Worm (Caenorhabditis elegans) whole organism, midembryonic: ENCODE measurements around the gene F42A8.1.

ENCODE experiments used
- T22C8.4 ChIP-seq: fragments of 200-800 bp; sonication (Bioruptor generic); IDR thresholded peaks from 2 replicates; pipeline ENCODE4 v1.3.6; 2022; ENCODE audit warnings: missing genetic modification characterization, missing compliant biosample characterization
- cog-1 ChIP-seq: sonication (generic microtip); optimal IDR thresholded peaks from 2 replicates; lab custom pipeline; 2016; ENCODE audit warnings: missing genetic modification characterization, missing compliant biosample characterization
- flt-1 ChIP-seq: fragments of 200-800 bp; sonication (Bioruptor generic); IDR thresholded peaks from 2 replicates; pipeline ENCODE4 v1.3.6; 2022; ENCODE audit warnings: missing genetic modification characterization, missing compliant biosample characterization
- klf-2 ChIP-seq: fragments of 200-800 bp; sonication (Bioruptor generic); conservative IDR thresholded peaks from 2 replicates; pipeline ENCODE4 v1.3.6; 2022; ENCODE audit warnings: missing genetic modification reagents, missing genetic modification characterization, missing compliant biosample characterization
- med-1 ChIP-seq: sonication (generic microtip); optimal IDR thresholded peaks from 2 replicates; lab custom pipeline; 2017; ENCODE audit warnings: missing genetic modification characterization, mild to moderate bottlenecking, missing compliant biosample characterization, antibody characterized with exemption, missing genetic modification reagents; ENCODE audit not compliant: insufficient read depth
- ref-1 ChIP-seq: fragments of 200-800 bp; sonication (Bioruptor generic); conservative IDR thresholded peaks from 2 replicates; pipeline ENCODE4 v1.3.6; 2022; ENCODE audit warnings: missing genetic modification reagents, missing genetic modification characterization, missing compliant biosample characterization
- tab-1 ChIP-seq: fragments of 200-800 bp; sonication (Bioruptor generic); IDR thresholded peaks from 2 replicates; pipeline ENCODE4 v1.3.6; 2022; ENCODE audit warnings: missing genetic modification characterization, missing compliant biosample characterization
- ztf-23 ChIP-seq: fragments of 200-800 bp; sonication (Bioruptor generic); IDR thresholded peaks from 2 replicates; pipeline ENCODE4 v1.3.6; 2022; ENCODE audit warnings: missing genetic modification reagents, missing genetic modification characterization, missing compliant biosample characterization
- ztf-29 ChIP-seq: fragments of 200-800 bp; sonication (Bioruptor generic); IDR thresholded peaks from 2 replicates; pipeline ENCODE4 v1.3.6; 2022; ENCODE audit warnings: missing genetic modification reagents, missing genetic modification characterization, missing compliant biosample characterization

The F42A8.1 gene

DNA sequence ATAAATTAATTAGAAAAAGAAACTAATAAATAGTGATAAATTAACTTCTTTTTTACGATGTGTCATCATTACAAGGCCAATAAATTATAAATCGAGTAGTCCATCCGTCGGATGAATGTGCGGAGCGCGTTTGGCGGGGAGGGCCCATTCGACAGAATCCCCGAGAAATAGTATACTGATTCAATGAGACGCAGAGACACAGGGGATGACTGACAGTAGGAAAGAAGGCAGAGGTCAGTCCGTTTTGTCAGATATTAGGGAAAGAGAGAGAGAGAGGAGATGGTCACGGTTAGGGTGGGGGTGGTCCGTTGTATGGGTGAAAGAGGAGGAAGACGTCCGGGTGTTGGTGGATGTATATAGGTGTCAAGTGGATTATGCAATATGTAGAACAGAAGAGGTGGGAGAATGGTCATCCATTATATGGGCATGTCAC lies 37.8 kb downstream of the F42A8.1 start:
- TF ChIP-seq klf-2 (GFP tag; lab: Robert Waterston, UW) = no peak
- TF ChIP-seq cog-1 (tag; lab: Kevin White, UChicago) = peak; percentile 59
- no peak for TF ChIP-seq ztf-23 (GFP tag; lab: Robert Waterston, UW)
- no peak for TF ChIP-seq ztf-29 (GFP tag; lab: Robert Waterston, UW)
- TF ChIP-seq ref-1 (GFP tag; lab: Robert Waterston, UW) = no peak
- peak; percentile 59; the same call in 1 of the 2 replicates for TF ChIP-seq tab-1
- TF ChIP-seq flt-1 = 0 out of 2 replicates have a peak, but pooled peaks have one; percentile 62
- no peak for TF ChIP-seq T22C8.4
- TF ChIP-seq med-1 (GFP tag; lab: Kevin White, UChicago) = no peak

DNA sequence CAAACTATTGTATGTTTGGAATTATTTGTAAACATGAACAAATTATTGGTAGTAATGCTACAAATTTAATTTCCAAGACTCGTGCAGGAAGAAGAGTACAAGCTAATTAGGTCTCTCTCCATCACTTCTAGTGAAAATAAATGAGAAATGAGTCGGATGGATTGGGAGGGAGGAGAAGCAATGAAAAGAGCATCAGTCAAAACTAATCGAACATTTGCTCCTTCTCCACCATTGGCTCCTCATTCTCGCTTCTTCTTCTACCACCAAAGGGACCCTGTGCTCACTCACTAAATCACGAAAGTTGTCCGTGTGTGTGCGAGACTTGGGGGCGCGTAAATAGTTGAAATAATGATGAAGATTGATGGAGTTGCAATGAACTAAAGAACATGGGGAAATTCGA lies 39.6 kb downstream of the F42A8.1 start:
- TF ChIP-seq med-1 (GFP tag; lab: Kevin White, UChicago) (no peak), flt-1 (no peak), ztf-29 (GFP tag; lab: Robert Waterston, UW) (no peak), cog-1 (tag; lab: Kevin White, UChicago) (no peak), tab-1 (no peak), T22C8.4 (no peak), ref-1 (GFP tag; lab: Robert Waterston, UW) (no peak), ztf-23 (GFP tag; lab: Robert Waterston, UW) (no peak), klf-2 (GFP tag; lab: Robert Waterston, UW) (no peak)

DNA sequence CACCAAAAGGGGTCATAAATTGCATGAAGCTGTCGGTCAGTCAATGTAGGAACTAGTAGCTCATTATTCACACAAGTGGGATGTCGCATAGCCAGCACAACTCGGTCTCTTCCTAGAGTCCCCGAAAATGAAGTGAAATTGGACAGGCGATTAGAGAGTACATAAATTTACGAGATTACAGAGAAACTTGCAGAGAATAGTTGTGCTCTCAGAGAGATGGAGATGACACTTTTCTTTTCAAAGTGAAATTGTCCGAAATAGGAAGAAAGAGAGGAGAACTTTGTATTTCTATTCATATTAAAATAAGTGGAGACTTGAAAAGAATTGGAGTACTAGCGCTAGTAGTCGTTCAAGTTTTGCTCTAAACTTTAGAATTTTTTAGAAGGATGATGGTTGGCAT lies 40.8 kb downstream of the F42A8.1 start:
- TF ChIP-seq ztf-29 (GFP tag; lab: Robert Waterston, UW) = no peak
- TF ChIP-seq klf-2 (GFP tag; lab: Robert Waterston, UW) = no peak
- no peak for TF ChIP-seq ztf-23 (GFP tag; lab: Robert Waterston, UW)
- TF ChIP-seq med-1 (GFP tag; lab: Kevin White, UChicago) = no peak
- no peak for TF ChIP-seq T22C8.4
- no peak for TF ChIP-seq flt-1
- no peak for TF ChIP-seq ref-1 (GFP tag; lab: Robert Waterston, UW)
- no peak for TF ChIP-seq tab-1
- TF ChIP-seq cog-1 (tag; lab: Kevin White, UChicago) = no peak

DNA sequence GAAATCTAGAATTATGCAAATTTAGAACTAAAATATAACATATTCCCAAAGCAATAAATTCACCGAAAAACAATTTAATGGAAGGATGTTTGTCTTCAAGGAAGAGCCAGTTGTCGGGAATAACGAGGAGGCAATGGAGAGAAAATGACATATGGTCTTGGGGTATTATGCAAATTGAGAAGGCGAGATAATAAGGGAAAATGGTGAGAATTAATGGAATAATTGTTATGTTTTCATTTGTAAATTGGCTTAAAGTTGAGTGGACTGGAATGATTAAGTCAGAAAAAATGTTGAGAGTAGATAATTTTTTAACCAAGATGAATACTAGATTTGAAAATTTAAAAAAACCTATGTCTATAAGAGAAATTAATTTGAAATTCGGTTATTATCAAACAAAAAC lies 41.5 kb downstream of the F42A8.1 start:
- TF ChIP-seq T22C8.4 (no peak), tab-1 (0 out of 2 replicates have a peak, but pooled peaks have one; percentile 26), ztf-29 (GFP tag; lab: Robert Waterston, UW) (no peak), med-1 (GFP tag; lab: Kevin White, UChicago) (no peak)

DNA sequence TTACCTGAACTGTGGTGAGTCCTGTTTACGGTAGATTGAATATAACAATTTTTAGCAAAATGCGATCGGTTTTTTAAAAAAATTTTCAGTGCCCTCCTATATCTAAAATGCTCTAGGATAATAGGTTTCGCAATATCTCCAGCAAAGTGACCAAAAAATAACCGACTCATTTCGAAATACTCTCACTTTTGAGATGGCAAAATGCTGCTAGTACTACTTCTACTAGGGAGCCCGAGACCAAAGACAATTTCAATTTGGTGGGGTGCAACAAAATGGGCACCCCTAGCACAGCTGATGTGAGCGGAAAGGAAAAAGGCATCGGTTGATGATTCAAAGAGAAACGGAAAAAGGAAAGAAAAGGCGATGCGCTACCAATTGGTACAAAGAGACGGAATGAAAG lies 42.8 kb downstream of the F42A8.1 start:
- TF ChIP-seq med-1 (GFP tag; lab: Kevin White, UChicago) (no peak), flt-1 (0 out of 2 replicates have a peak, but pooled peaks have one; percentile 52)

DNA sequence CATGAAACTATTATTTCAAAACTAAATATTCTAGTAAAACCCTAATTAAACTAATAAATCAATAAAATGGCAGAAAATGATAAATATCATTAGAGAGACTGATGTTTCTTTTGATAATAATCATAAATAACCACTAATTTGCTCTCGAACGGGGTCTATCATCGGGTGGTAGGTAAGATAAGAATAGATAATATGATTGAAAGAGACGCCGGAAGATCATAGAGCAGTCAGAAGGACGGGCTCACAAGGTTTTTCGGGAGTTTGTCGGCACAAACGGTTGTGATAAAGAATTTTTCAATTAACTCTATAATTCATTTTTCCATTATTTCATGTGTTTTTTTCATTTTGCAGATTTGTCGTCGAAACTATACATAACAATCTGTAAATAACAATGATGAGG lies 45.3 kb downstream of the F42A8.1 start:
- TF ChIP-seq klf-2 (GFP tag; lab: Robert Waterston, UW) = no peak
- TF ChIP-seq med-1 (GFP tag; lab: Kevin White, UChicago) = no peak
- no peak for TF ChIP-seq flt-1
- TF ChIP-seq ref-1 (GFP tag; lab: Robert Waterston, UW) = no peak
- TF ChIP-seq T22C8.4 = no peak
- TF ChIP-seq cog-1 (tag; lab: Kevin White, UChicago) = no peak
- no peak for TF ChIP-seq ztf-23 (GFP tag; lab: Robert Waterston, UW)
- TF ChIP-seq ztf-29 (GFP tag; lab: Robert Waterston, UW) = no peak

DNA sequence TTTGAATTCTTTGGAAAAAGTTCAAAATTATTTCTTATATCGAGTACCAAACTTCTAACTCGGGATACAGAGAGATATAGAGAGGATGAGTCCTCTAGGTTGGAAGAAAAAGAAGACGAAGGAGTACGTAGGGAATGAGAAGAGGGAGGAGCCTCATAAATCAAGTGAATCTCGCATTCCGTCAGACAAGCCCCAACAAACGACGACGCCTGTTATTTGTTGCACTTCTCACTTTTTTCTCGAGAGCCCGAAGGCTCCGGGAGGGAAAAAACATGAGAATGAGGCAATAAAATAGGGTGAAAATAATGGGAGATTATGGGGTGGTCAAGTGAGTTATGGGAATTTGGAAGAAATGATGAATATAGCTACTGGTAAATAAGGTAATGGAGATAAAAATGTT lies 46.7 kb downstream of the F42A8.1 start:
- no peak for TF ChIP-seq klf-2 (GFP tag; lab: Robert Waterston, UW)
- no peak for TF ChIP-seq cog-1 (tag; lab: Kevin White, UChicago)
- TF ChIP-seq flt-1 = no peak
- no peak for TF ChIP-seq med-1 (GFP tag; lab: Kevin White, UChicago)
- TF ChIP-seq ztf-23 (GFP tag; lab: Robert Waterston, UW) = no peak
- TF ChIP-seq ztf-29 (GFP tag; lab: Robert Waterston, UW) = no peak
- TF ChIP-seq T22C8.4 = no peak
- TF ChIP-seq ref-1 (GFP tag; lab: Robert Waterston, UW) = no peak
- TF ChIP-seq tab-1 = no peak

DNA sequence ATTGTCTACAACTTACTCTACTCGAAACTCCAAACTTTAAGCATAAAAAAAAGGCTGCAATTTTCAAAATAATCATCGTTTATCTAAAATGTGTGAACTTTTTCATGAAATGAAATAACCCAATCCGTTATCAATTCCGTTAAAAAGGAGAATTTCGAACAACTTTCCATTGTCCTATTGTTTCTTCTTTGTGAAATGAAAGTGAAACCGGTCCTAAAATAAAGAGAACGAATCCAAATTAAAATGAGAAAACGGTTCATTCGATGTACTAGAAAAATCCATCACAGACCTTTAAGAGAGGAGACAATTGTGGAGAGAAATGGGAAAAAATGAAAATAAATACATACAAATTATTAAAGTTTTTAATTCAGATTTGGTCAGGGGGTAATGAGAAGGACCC lies 50.7 kb downstream of the F42A8.1 start, which contains the start of gene C01G6.9:
C01G6.9 (minus strand) TSS at position 141 of the 400 bp plus-strand sequence.
- TF ChIP-seq tab-1 (no peak), med-1 (GFP tag; lab: Kevin White, UChicago) (no peak), ztf-29 (GFP tag; lab: Robert Waterston, UW) (no peak), cog-1 (tag; lab: Kevin White, UChicago) (no peak), flt-1 (no peak)

DNA sequence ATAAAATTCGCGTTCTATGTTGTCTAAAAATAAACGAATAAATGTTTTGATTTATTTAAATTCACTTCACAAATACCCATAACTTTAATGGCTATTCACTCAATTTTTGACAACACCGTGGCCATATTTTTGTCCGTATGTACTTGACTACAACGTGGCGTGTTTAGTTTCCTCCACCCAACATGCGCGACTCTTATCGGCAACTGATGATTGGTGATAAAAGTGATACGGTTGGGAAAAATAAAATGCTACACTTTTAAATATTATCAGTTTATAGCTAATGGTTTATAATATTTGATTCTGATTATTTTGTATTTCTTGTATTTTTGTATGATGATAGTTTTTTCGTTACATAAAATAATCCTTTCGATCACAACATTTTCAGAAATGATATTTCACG lies 54.8 kb downstream of the F42A8.1 start, which contains the start of gene acs-7:
acs-7 (plus strand) TSS at position 386 of the 400 bp plus-strand sequence.
- TF ChIP-seq flt-1 (no peak), T22C8.4 (no peak), klf-2 (GFP tag; lab: Robert Waterston, UW) (no peak), med-1 (GFP tag; lab: Kevin White, UChicago) (no peak), ztf-23 (GFP tag; lab: Robert Waterston, UW) (no peak), cog-1 (tag; lab: Kevin White, UChicago) (no peak), ztf-29 (GFP tag; lab: Robert Waterston, UW) (no peak), tab-1 (no peak), ref-1 (GFP tag; lab: Robert Waterston, UW) (no peak)
